Worm (Caenorhabditis elegans): ENCODE measurements around the gene lmd-5.

DNA sequence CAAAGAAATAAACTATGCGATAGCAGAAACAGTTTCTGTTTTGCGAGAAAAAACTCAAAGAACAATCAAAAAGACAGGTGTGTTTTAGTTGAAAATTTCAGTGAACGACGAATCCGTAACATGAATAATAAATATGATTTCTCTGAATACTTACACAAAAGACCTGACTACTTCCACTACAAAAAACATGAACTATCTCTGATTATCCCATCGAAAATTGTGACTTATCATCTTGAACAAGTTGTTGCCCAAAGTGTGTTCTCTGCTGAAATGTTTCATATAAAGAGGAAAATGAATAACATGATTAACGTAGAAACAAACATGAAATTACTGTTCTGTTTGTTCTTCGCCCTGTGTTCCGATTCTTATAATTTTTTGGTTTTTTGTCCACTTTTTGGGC lies 43.3 kb downstream of the lmd-5 start, which contains the start of gene ugt-36:
- TF ChIP-seq C04F5.9 (tag; optimal IDR thresholded peaks at IDR 0.05) (no peak), lin-13 (GFP tag; optimal IDR thresholded peaks at IDR 0.05) (no peak), lin-15B (tag; optimal IDR thresholded peaks at IDR 0.05) (no peak), nhr-11 (tag; optimal IDR thresholded peaks at IDR 0.05) (no peak), nhr-237 (tag; optimal IDR thresholded peaks at IDR 0.05) (no peak), alr-1 (tag; optimal IDR thresholded peaks at IDR 0.05; ENCODE audit: borderline replicate concordance) (no peak)

Data from whole organism, L1 larva.